Worm (Caenorhabditis elegans): Measurements from ENCODE around the gene ech-5.

Gene ech-5

ce11 chrIV:829107-829506 is 32.3 kb downstream of the ech-5 start:
- TF ChIP-seq lin-39 (tag; optimal IDR thresholded peaks at IDR 0.05) (no peak), snpc-4 (tag; optimal IDR thresholded peaks at IDR 0.05) (no peak), unc-62 (GFP tag; optimal IDR thresholded peaks at IDR 0.05) (no peak), tbx-2 (tag; optimal IDR thresholded peaks at IDR 0.05) (no peak), fos-1 (tag; optimal IDR thresholded peaks at IDR 0.05) (no peak), skn-1 (tag; optimal IDR thresholded peaks at IDR 0.05) (no peak), ceh-82 (tag; optimal IDR thresholded peaks at IDR 0.05) (no peak), nfya-1 (tag; optimal IDR thresholded peaks at IDR 0.05; ENCODE audit: insufficient read depth) (no peak), nhr-11 (tag; optimal IDR thresholded peaks at IDR 0.05) (no peak), aly-2 (tag; optimal IDR thresholded peaks at IDR 0.05) (no peak), sea-2 (GFP tag; optimal IDR thresholded peaks at IDR 0.05) (no peak), unc-39 (tag; optimal IDR thresholded peaks at IDR 0.05) (no peak), nhr-67 (tag; optimal IDR thresholded peaks at IDR 0.05) (no peak), egl-27 (tag; optimal IDR thresholded peaks at IDR 0.05) (no peak), ceh-28 (tag; optimal IDR thresholded peaks at IDR 0.05) (no peak), pqm-1 (tag; optimal IDR thresholded peaks at IDR 0.05) (no peak), zag-1 (tag; optimal IDR thresholded peaks at IDR 0.05) (no peak), elt-2 (tag; optimal IDR thresholded peaks at IDR 0.05) (no peak)

ce11 chrIV:829691-830090 is 32.9 kb downstream of the ech-5 start:
- no peak for TF ChIP-seq ztf-11 (tag; optimal IDR thresholded peaks at IDR 0.05)
- TF ChIP-seq ama-1 (optimal IDR thresholded peaks at IDR 0.05) = no peak
- no peak for TF ChIP-seq skn-1 (tag; optimal IDR thresholded peaks at IDR 0.05)
- no peak for TF ChIP-seq hmg-11 (tag; optimal IDR thresholded peaks at IDR 0.05)
- no peak for TF ChIP-seq elt-1 (tag; optimal IDR thresholded peaks at IDR 0.05)
- TF ChIP-seq mdl-1 (tag; optimal IDR thresholded peaks at IDR 0.05) = no peak
- no peak for TF ChIP-seq sea-2 (GFP tag; optimal IDR thresholded peaks at IDR 0.05)
- no peak for TF ChIP-seq nhr-77 (tag; optimal IDR thresholded peaks at IDR 0.05)
- no peak for TF ChIP-seq elt-3 (tag; optimal IDR thresholded peaks at IDR 0.05)
- no peak for TF ChIP-seq nhr-11 (tag; optimal IDR thresholded peaks at IDR 0.05)

- TF ChIP-seq nhr-67 (tag; optimal IDR thresholded peaks at IDR 0.05) (no peak), ZK546.5 (tag; optimal IDR thresholded peaks at IDR 0.05) (no peak), fkh-2 (tag; optimal IDR thresholded peaks at IDR 0.05) (no peak), elt-1 (tag; optimal IDR thresholded peaks at IDR 0.05) (no peak), mml-1 (tag; optimal IDR thresholded peaks at IDR 0.05) (no peak), R02D3.7 (tag; optimal IDR thresholded peaks at IDR 0.05) (no peak), pqm-1 (tag; optimal IDR thresholded peaks at IDR 0.05) (no peak), snpc-4 (tag; optimal IDR thresholded peaks at IDR 0.05) (no peak), ceh-82 (tag; optimal IDR thresholded peaks at IDR 0.05) (no peak), eor-1 (tag; optimal IDR thresholded peaks at IDR 0.05) (no peak), nhr-12 (tag; optimal IDR thresholded peaks at IDR 0.05) (no peak), lin-15B (tag; optimal IDR thresholded peaks at IDR 0.05) (no peak), lin-39 (tag; optimal IDR thresholded peaks at IDR 0.05) (no peak), nhr-25 (tag; optimal IDR thresholded peaks at IDR 0.05) (no peak), ceh-28 (tag; optimal IDR thresholded peaks at IDR 0.05) (no peak), unc-39 (tag; optimal IDR thresholded peaks at IDR 0.05) (no peak)
Measured at ce11 chrIV:830262-830960, 33.6 kb downstream of the ech-5 start.

- TF ChIP-seq ceh-9 (tag; optimal IDR thresholded peaks at IDR 0.05) (no peak), nhr-77 (tag; optimal IDR thresholded peaks at IDR 0.05) (no peak), fkh-2 (tag; optimal IDR thresholded peaks at IDR 0.05) (no peak), nhr-23 (tag; optimal IDR thresholded peaks at IDR 0.05) (no peak), ama-1 (optimal IDR thresholded peaks at IDR 0.05) (no peak), zag-1 (tag; optimal IDR thresholded peaks at IDR 0.05) (no peak), R02D3.7 (tag; optimal IDR thresholded peaks at IDR 0.05) (no peak), hmg-11 (tag; optimal IDR thresholded peaks at IDR 0.05) (no peak), nhr-237 (tag; optimal IDR thresholded peaks at IDR 0.05) (no peak), egl-27 (tag; optimal IDR thresholded peaks at IDR 0.05) (no peak)
Measured at ce11 chrIV:831796-832486, 35.1 kb downstream of the ech-5 start, which contains the start of the genes madf-1 and Y55F3BR.10. Gene madf-1 (minus strand): TSS chrIV:831896. Gene Y55F3BR.10 (plus strand): TSS chrIV:832436.

Data from whole organism, L3 larva.